Fruit fly (Drosophila melanogaster) whole organism, adult: Measurements from ENCODE around the gene Liprin-alpha.

Experiments used
- CG11617 ChIP-seq: fragments of 200-800 bp; sonication (Bioruptor generic); optimal IDR thresholded peaks from 2 replicates; lab custom pipeline; 2017; ENCODE audit warnings: mild to moderate bottlenecking, missing biosample characterization, missing genetic modification reagents, missing genetic modification characterization
- CG1620 ChIP-seq: fragments of 200-800 bp; sonication (Bioruptor generic); optimal IDR thresholded peaks from 2 replicates; lab custom pipeline; 2016; ENCODE audit warnings: missing biosample characterization, missing genetic modification characterization
- CG7045 ChIP-seq: fragments of 200-800 bp; sonication (Bioruptor generic); optimal IDR thresholded peaks from 2 replicates; lab custom pipeline; 2017; ENCODE audit warnings: missing biosample characterization, mild to moderate bottlenecking, missing genetic modification characterization
- Clk ChIP-seq: fragments of 200-800 bp; sonication (Bioruptor generic); optimal IDR thresholded peaks from 2 replicates; lab custom pipeline; 2017; ENCODE audit warnings: missing biosample characterization, missing genetic modification characterization
- Crg-1 ChIP-seq: fragments of 200-800 bp; sonication (Bioruptor generic); optimal IDR thresholded peaks from 2 replicates; lab custom pipeline; 2016; ENCODE audit warnings: missing biosample characterization, missing genetic modification characterization
- Mnt ChIP-seq: fragments of 200-800 bp; sonication (Bioruptor generic); optimal IDR thresholded peaks from 2 replicates; lab custom pipeline; 2016; ENCODE audit warnings: missing biosample characterization, mild to moderate bottlenecking, missing genetic modification characterization
- cic ChIP-seq: fragments of 200-800 bp; sonication (Bioruptor generic); optimal IDR thresholded peaks from 2 replicates; lab custom pipeline; 2017; ENCODE audit warnings: missing biosample characterization, mild to moderate bottlenecking, missing genetic modification characterization, moderate library complexity
- kay ChIP-seq: fragments of 200-800 bp; sonication (Bioruptor generic); peaks from one replicate; lab custom pipeline; 2016; ENCODE audit warnings: missing biosample characterization, missing genetic modification characterization, borderline replicate concordance
- ovo ChIP-seq: fragments of 200-800 bp; sonication (Bioruptor generic); optimal IDR thresholded peaks from 2 replicates; lab custom pipeline; 2016; ENCODE audit warnings: missing biosample characterization, missing genetic modification characterization
- tj ChIP-seq: fragments of 200-800 bp; sonication (Bioruptor generic); optimal IDR thresholded peaks from 3 replicates; lab custom pipeline; 2017; ENCODE audit warnings: missing biosample characterization, mild to moderate bottlenecking, missing genetic modification characterization, moderate library complexity

DNA sequence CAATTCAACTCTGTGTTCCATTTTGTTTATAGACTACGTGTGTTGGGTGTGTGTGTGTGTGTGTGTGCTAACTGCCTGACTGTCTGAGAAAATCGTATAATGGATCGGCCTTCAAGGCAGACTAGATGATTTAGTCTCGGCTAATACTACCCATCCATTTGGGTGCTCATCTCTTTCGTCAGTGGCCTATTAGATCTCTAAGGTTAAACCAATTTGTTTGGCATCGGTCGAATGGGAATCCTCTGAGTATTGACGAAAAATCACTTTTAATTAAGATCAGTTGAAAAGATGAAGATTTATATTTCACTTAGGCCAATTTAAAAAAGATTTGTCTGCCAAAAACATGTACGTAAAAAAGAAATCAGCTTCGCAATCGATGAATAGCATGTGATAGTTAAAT, 21.8 kb downstream of the Liprin-alpha start, which contains the start of gene CG31910:
- TF ChIP-seq CG1620 (GFP tag; lab: Kevin White, UChicago) (no peak), Crg-1 (no peak), ovo (no peak), CG11617 (GFP tag; lab: Kevin White, UChicago) (no peak), tj (GFP tag; lab: Kevin White, UChicago) (no peak), Clk (GFP tag; lab: Kevin White, UChicago) (no peak), CG7045 (no peak), cic (GFP tag; lab: Kevin White, UChicago) (no peak), Mnt (GFP tag; lab: Kevin White, UChicago) (no peak), kay (GFP tag; lab: Kevin White, UChicago) (no peak)
